Fruit fly (Drosophila melanogaster) whole organism, embryonic: ENCODE data around the gene CG11409.
A peak's percentile ranks its signal among the peaks of the same experiment; 100 is the strongest.

Experiments
- ATbp ChIP-seq: fragments of 200-800 bp; sonication (Bioruptor generic); optimal IDR thresholded peaks from 2 replicates; lab custom pipeline; 2017; ENCODE audit warnings: missing biosample characterization, mild to moderate bottlenecking, missing genetic modification characterization, missing genetic modification reagents
- Abd-B ChIP-seq: fragments of 200-800 bp; sonication (Bioruptor generic); optimal IDR thresholded peaks from 2 replicates; lab custom pipeline; 2018; ENCODE audit warnings: missing biosample characterization, mild to moderate bottlenecking, missing genetic modification characterization, moderate library complexity
- B-H1 ChIP-seq: fragments of 200-800 bp; sonication (Bioruptor generic); IDR thresholded peaks from 3 replicates; pipeline ENCODE4 v1.3.6; 2022; ENCODE audit warnings: missing biosample characterization, missing genetic modification characterization
- BtbVII ChIP-seq: fragments of 200-800 bp; sonication (Bioruptor generic); optimal IDR thresholded peaks from 3 replicates; lab custom pipeline; 2017; ENCODE audit warnings: missing biosample characterization, mild to moderate bottlenecking, missing genetic modification characterization
- CG10267 ChIP-seq: fragments of 200-800 bp; sonication (Bioruptor generic); optimal IDR thresholded peaks from 2 replicates; lab custom pipeline; 2018; ENCODE audit warnings: missing biosample characterization, mild to moderate bottlenecking, missing genetic modification characterization, moderate library complexity
- CG10462 ChIP-seq: fragments of 200-800 bp; sonication (Bioruptor generic); optimal IDR thresholded peaks from 2 replicates; lab custom pipeline; 2016; ENCODE audit warnings: missing biosample characterization, missing genetic modification characterization
- CG10543 ChIP-seq: fragments of 200-800 bp; sonication (Bioruptor generic); optimal IDR thresholded peaks from 3 replicates; lab custom pipeline; 2017; ENCODE audit warnings: missing biosample characterization, mild to moderate bottlenecking, missing genetic modification characterization, moderate library complexity
- CG11456 ChIP-seq: fragments of 200-800 bp; sonication (Bioruptor generic); IDR thresholded peaks from 3 replicates; pipeline ENCODE4 v1.3.6; 2022; ENCODE audit warnings: missing biosample characterization, missing genetic modification characterization
- CG11560 ChIP-seq: fragments of 200-800 bp; sonication (Bioruptor generic); IDR thresholded peaks from 3 replicates; pipeline ENCODE4 v1.3.6; 2022; ENCODE audit warnings: missing biosample characterization, missing genetic modification characterization
- CG12236 ChIP-seq: fragments of 200-800 bp; sonication (Bioruptor generic); optimal IDR thresholded peaks from 2 replicates; lab custom pipeline; 2016; ENCODE audit warnings: missing biosample characterization, missing genetic modification characterization
- CG12769 ChIP-seq: fragments of 200-800 bp; sonication (Bioruptor generic); optimal IDR thresholded peaks from 2 replicates; lab custom pipeline; 2019; ENCODE audit warnings: missing biosample characterization, mild to moderate bottlenecking, missing genetic modification characterization, moderate library complexity
- CG13894 ChIP-seq: fragments of 200-800 bp; sonication (Bioruptor generic); optimal IDR thresholded peaks from 3 replicates; lab custom pipeline; 2018; ENCODE audit warnings: missing biosample characterization, mild to moderate bottlenecking, missing genetic modification characterization, moderate library complexity
- CG18262 ChIP-seq: fragments of 200-800 bp; optimal IDR thresholded peaks from 3 replicates; lab custom pipeline; 2019; ENCODE audit warnings: missing biosample characterization, mild to moderate bottlenecking, missing genetic modification characterization, moderate library complexity
- CG18764 ChIP-seq: fragments of 200-800 bp; sonication (Bioruptor generic); optimal IDR thresholded peaks from 3 replicates; lab custom pipeline; 2016; ENCODE audit warnings: missing biosample characterization, missing genetic modification characterization
- CG2202 ChIP-seq: fragments of 200-800 bp; sonication (Bioruptor generic); optimal IDR thresholded peaks from 2 replicates; lab custom pipeline; 2018; ENCODE audit warnings: missing biosample characterization, mild to moderate bottlenecking, missing genetic modification characterization
- CG2889 ChIP-seq: fragments of 200-800 bp; sonication (Bioruptor generic); IDR thresholded peaks from 3 replicates; pipeline ENCODE4 v1.3.6; 2022; ENCODE audit warnings: missing biosample characterization, missing genetic modification characterization
- CG3726 ChIP-seq: fragments of 200-800 bp; sonication (Bioruptor generic); IDR thresholded peaks from 3 replicates; pipeline ENCODE4, ENCODE4 v1.3.6; 2022; ENCODE audit warnings: missing biosample characterization, missing genetic modification characterization
- CG3847 ChIP-seq: fragments of 200-800 bp; sonication (Bioruptor generic); IDR thresholded peaks from 2 replicates; pipeline ENCODE4 v1.3.6; 2022; ENCODE audit warnings: missing biosample characterization, missing genetic modification characterization
- CG4282 ChIP-seq: fragments of 200-800 bp; sonication (Bioruptor generic); optimal IDR thresholded peaks from 2 replicates; lab custom pipeline; 2016; ENCODE audit warnings: missing biosample characterization, missing genetic modification characterization
- CG6689 ChIP-seq: fragments of 200-800 bp; sonication (Bioruptor generic); IDR thresholded peaks from 2 replicates; pipeline ENCODE4 v1.3.6; 2022; ENCODE audit warnings: missing biosample characterization, missing genetic modification characterization
- CG6765 ChIP-seq: fragments of 200-800 bp; sonication (Bioruptor generic); optimal IDR thresholded peaks from 3 replicates; lab custom pipeline; 2017; ENCODE audit warnings: missing biosample characterization, mild to moderate bottlenecking, missing genetic modification characterization
- CG8944 ChIP-seq: fragments of 200-800 bp; sonication (Bioruptor generic); optimal IDR thresholded peaks from 3 replicates; lab custom pipeline; 2016; ENCODE audit warnings: missing biosample characterization, missing genetic modification characterization
- Deaf1 ChIP-seq: fragments of 200-800 bp; optimal IDR thresholded peaks from 3 replicates; lab custom pipeline; 2019; ENCODE audit warnings: missing biosample characterization, mild to moderate bottlenecking, missing genetic modification characterization, moderate library complexity
- Dref ChIP-seq: fragments of 200-800 bp; sonication (Bioruptor generic); IDR thresholded peaks from 2 replicates; pipeline ENCODE4 v1.3.6; 2022; ENCODE audit warnings: missing biosample characterization, missing genetic modification characterization
- GATAe ChIP-seq: fragments of 200-800 bp; sonication (Bioruptor generic); conservative IDR thresholded peaks from 2 replicates; pipeline ENCODE4 v1.3.6; 2022; ENCODE audit warnings: missing biosample characterization, missing genetic modification characterization
- Gug ChIP-seq: fragments of 200-800 bp; sonication (Bioruptor generic); IDR thresholded peaks from 4 replicates; pipeline ENCODE4 v1.3.6; 2022; ENCODE audit warnings: missing biosample characterization, missing genetic modification characterization
- HHEX ChIP-seq: fragments of 200-800 bp; sonication (Bioruptor generic); optimal IDR thresholded peaks from 3 replicates; lab custom pipeline; 2017; ENCODE audit warnings: missing biosample characterization, mild to moderate bottlenecking, missing genetic modification characterization, missing genetic modification reagents
- HLH54F ChIP-seq: fragments of 200-800 bp; sonication (Bioruptor generic); optimal IDR thresholded peaks from 3 replicates; lab custom pipeline; 2016; ENCODE audit warnings: missing biosample characterization, missing genetic modification characterization
- Hand ChIP-seq: fragments of 200-800 bp; sonication (Bioruptor generic); optimal IDR thresholded peaks from 2 replicates; lab custom pipeline; 2017; ENCODE audit warnings: mild to moderate bottlenecking, missing biosample characterization, missing genetic modification reagents, missing genetic modification characterization
- HmgZ ChIP-seq: fragments of 200-800 bp; sonication (Bioruptor generic); optimal IDR thresholded peaks from 2 replicates; lab custom pipeline; 2018; ENCODE audit warnings: missing biosample characterization, mild to moderate bottlenecking, missing genetic modification characterization
- Mes4 ChIP-seq: fragments of 200-800 bp; sonication (Bioruptor generic); optimal IDR thresholded peaks from 2 replicates; lab custom pipeline; 2016; ENCODE audit warnings: missing biosample characterization, missing genetic modification characterization
- ash1 ChIP-seq: fragments of 200-800 bp; sonication (Bioruptor generic); optimal IDR thresholded peaks from 2 replicates; lab custom pipeline; 2018; ENCODE audit warnings: missing biosample characterization, mild to moderate bottlenecking, missing genetic modification characterization
- cato ChIP-seq: fragments of 200-800 bp; sonication (Bioruptor generic); optimal IDR thresholded peaks from 2 replicates; lab custom pipeline; 2016; ENCODE audit warnings: missing biosample characterization, missing genetic modification characterization, borderline replicate concordance
- chinmo ChIP-seq: fragments of 200-800 bp; sonication (Bioruptor generic); IDR thresholded peaks from 4 replicates; pipeline ENCODE4 v1.3.6; 2022; ENCODE audit warnings: missing biosample characterization, missing genetic modification characterization; ENCODE audit not compliant: partially characterized antibody
- crol ChIP-seq: fragments of 200-800 bp; sonication (Bioruptor generic); IDR thresholded peaks from 2 replicates; pipeline ENCODE4 v1.3.6; 2022; ENCODE audit warnings: missing biosample characterization, missing genetic modification characterization
- exex ChIP-seq: fragments of 200-800 bp; sonication (Bioruptor generic); optimal IDR thresholded peaks from 4 replicates; lab custom pipeline; 2018; ENCODE audit warnings: missing biosample characterization, mild to moderate bottlenecking, missing genetic modification characterization, moderate library complexity
- grn ChIP-seq: fragments of 200-800 bp; sonication (Bioruptor generic); optimal IDR thresholded peaks from 3 replicates; lab custom pipeline; 2017; ENCODE audit warnings: missing biosample characterization, missing genetic modification characterization
- kay ChIP-seq: fragments of 200-800 bp; sonication (Bioruptor generic); optimal IDR thresholded peaks from 2 replicates; lab custom pipeline; 2016; ENCODE audit warnings: missing biosample characterization, missing genetic modification characterization
- kni ChIP-seq: fragments of 200-800 bp; sonication (Bioruptor generic); optimal IDR thresholded peaks from 3 replicates; lab custom pipeline; 2017; ENCODE audit warnings: mild to moderate bottlenecking, missing biosample characterization, missing genetic modification reagents, missing genetic modification characterization
- knrl ChIP-seq: fragments of 200-800 bp; sonication (Bioruptor generic); IDR thresholded peaks from 3 replicates; pipeline ENCODE4 v1.3.6; 2022; ENCODE audit warnings: missing biosample characterization, missing genetic modification characterization; ENCODE audit not compliant: partially characterized antibody
- lab ChIP-seq: fragments of 200-800 bp; sonication (Bioruptor generic); optimal IDR thresholded peaks from 3 replicates; lab custom pipeline; 2017; ENCODE audit warnings: missing biosample characterization, missing genetic modification characterization, mild to moderate bottlenecking, moderate library complexity, missing genetic modification reagents
- mirr ChIP-seq: fragments of 200-800 bp; sonication (Bioruptor generic); optimal IDR thresholded peaks from 3 replicates; lab custom pipeline; 2018; ENCODE audit warnings: missing biosample characterization, mild to moderate bottlenecking, missing genetic modification characterization
- prd ChIP-seq, 3 experiments: fragments of >200 bp in 2 of 3; fragments of 200-800 bp in 1 of 3; sonication (Bioruptor generic) in 1 of 3; optimal IDR thresholded peaks in 2 of 3; IDR thresholded peaks in 1 of 3; 2 replicates in 2 of 3; 3 replicates in 1 of 3; pipeline versions ENCODE4 v1.3.6 to Lab custom; 2017 to 2022; ENCODE audit warnings: missing biosample characterization in 1 of 3, missing genetic modification characterization in 1 of 3
- scrt ChIP-seq: fragments of 200-800 bp; sonication (Bioruptor generic); optimal IDR thresholded peaks from 2 replicates; lab custom pipeline; 2018; ENCODE audit warnings: missing biosample characterization, mild to moderate bottlenecking, missing genetic modification characterization, moderate library complexity
- sd ChIP-seq: fragments of 200-800 bp; sonication (Bioruptor generic); optimal IDR thresholded peaks from 3 replicates; lab custom pipeline; 2018; ENCODE audit warnings: missing biosample characterization, mild to moderate bottlenecking, missing genetic modification characterization, moderate library complexity
- sr ChIP-seq: fragments of 200-800 bp; sonication (Bioruptor generic); IDR thresholded peaks from 3 replicates; pipeline ENCODE4 v1.3.6; 2022; ENCODE audit warnings: missing biosample characterization, missing genetic modification characterization
- sug ChIP-seq: fragments of 200-800 bp; optimal IDR thresholded peaks from 2 replicates; lab custom pipeline; 2019; ENCODE audit warnings: missing biosample characterization, mild to moderate bottlenecking, missing genetic modification characterization, moderate library complexity
- zen2 ChIP-seq: fragments of 200-800 bp; sonication (Bioruptor generic); IDR thresholded peaks from 3 replicates; pipeline ENCODE4 v1.3.6; 2022; ENCODE audit warnings: missing biosample characterization, missing genetic modification characterization; ENCODE audit not compliant: partially characterized antibody

Gene CG11409

DNA sequence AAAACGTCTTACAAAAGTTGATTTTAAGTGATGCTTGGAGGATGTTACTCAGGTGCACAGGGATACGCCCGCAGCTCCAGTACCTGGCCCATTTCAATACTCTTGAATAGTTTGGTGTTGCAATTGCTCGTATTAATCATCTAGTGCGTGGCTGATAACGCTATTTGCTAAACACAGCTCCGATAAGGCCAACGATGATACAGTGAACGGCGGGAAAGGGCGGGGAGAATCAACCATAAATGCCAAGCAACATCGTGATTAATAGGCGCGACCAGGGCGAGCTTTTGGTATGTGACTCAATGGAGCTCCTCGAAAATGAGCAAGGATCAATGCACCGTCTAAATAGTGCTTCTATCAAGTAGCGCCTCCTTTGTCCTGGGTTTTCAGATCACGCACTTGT, 5.4 kb upstream of the CG11409 start:
- peak; percentile 1 for TF ChIP-seq exex
- peak; percentile 4 for TF ChIP-seq mirr
- TF ChIP-seq knrl (GFP tag; lab: Robert Waterston, UW) = no peak
- no peak for TF ChIP-seq CG6689 (GFP tag; lab: Robert Waterston, UW)
- TF ChIP-seq CG3847 = no peak
- peak; percentile 64 for TF ChIP-seq GATAe (GFP tag; lab: Robert Waterston, UW)
- TF ChIP-seq sd (tag; lab: Kevin White, UChicago) = peak; percentile 51
- TF ChIP-seq CG11560 = no peak
- no peak for TF ChIP-seq BtbVII (GFP tag; lab: Kevin White, UChicago)
- TF ChIP-seq ATbp = no peak
- no peak for TF ChIP-seq CG6765 (GFP tag; lab: Kevin White, UChicago)
- TF ChIP-seq Deaf1 (tag; lab: Kevin White, UChicago) = no peak
- no peak for TF ChIP-seq CG10462 (GFP tag; lab: Kevin White, UChicago)

DNA sequence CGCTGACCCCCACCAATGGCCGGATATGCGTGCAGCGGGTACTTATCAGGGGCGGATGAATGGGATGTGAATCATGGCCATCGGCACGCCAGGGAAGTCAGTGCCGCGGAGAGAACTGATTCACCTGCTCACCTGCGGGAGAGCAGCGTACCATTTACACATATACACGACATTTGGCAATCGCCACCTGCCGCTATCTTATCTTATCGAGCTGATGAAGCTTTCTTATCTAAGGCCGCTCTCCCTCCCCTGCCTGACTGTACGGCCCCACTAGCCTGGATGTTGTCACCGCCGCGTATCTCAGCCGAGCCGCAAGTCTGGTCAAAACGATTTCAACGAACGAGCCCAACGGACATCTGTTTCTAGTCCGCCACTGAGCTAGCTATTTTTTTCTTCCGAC, 4.9 kb upstream of the CG11409 start, which contains the start of gene Tsp2A:
Tsp2A (plus strand) TSS at position 298 of the 400 bp plus-strand sequence.
- TF ChIP-seq GATAe (GFP tag; lab: Robert Waterston, UW) (peak; percentile 99), zen2 (GFP tag; lab: Robert Waterston, UW) (no peak), kay (GFP tag; lab: Kevin White, UChicago) (peak; percentile 18), CG8944 (GFP tag; lab: Kevin White, UChicago) (no peak), grn (peak; percentile 17), CG12236 (GFP tag; lab: Kevin White, UChicago) (no peak), crol (GFP tag; lab: Robert Waterston, UW) (peak; percentile 76), sd (tag; lab: Kevin White, UChicago) (peak; percentile 17), HmgZ (tag; lab: Kevin White, UChicago) (peak; percentile 9), CG11456 (GFP tag; lab: Robert Waterston, UW) (no peak), kni (GFP tag; lab: Kevin White, UChicago) (no peak), Abd-B (GFP tag; lab: Kevin White, UChicago) (no peak), Deaf1 (tag; lab: Kevin White, UChicago) (peak; percentile 24), exex (peak; percentile 20), mirr (peak; percentile 53), Dref (GFP tag; lab: Robert Waterston, UW) (0 out of 2 replicates have a peak, but pooled peaks have one; percentile 2), CG13894 (tag; lab: Kevin White, UChicago) (no peak), CG18262 (no peak), lab (GFP tag; lab: Kevin White, UChicago) (peak; percentile 6), sug (tag; lab: Kevin White, UChicago) (peak; percentile 33), HLH54F (no peak), prd (optimal IDR thresholded peaks at IDR 0.05; lab: Kevin White, UChicago) (no peak), prd (GFP tag; IDR thresholded peaks at IDR 0.05; lab: Robert Waterston, UW) (no peak), CG10543 (GFP tag; lab: Kevin White, UChicago) (peak; percentile 39), ash1 (GFP tag; lab: Kevin White, UChicago) (no peak), chinmo (GFP tag; lab: Robert Waterston, UW) (0 out of 4 replicates have a peak, but pooled peaks have one; percentile 58), Mes4 (GFP tag; lab: Kevin White, UChicago) (no peak)

DNA sequence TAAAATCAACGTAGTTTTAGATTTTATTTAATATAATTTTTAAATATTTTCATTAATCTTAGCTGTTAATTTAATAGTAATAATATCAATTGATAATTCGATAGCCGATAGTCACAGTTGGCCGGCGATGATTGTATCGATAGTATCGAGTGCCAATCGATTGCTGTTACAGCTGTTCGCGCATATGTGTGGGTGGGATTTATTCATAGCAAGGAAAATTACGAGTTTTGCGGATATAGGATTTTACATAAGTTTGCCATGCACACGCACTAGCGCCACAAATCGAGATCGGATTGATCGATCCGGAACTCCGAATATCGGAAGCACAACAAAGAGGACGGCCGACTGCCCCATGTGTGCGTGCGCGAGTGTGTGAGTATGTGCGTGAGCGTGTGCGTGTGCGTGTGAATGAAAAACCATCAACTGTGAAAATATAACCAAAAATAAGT, 581 bp upstream of the CG11409 start, which contains the start of gene Naa30A:
Naa30A (plus strand) TSS at position 163 of the 449 bp plus-strand sequence.
- TF ChIP-seq CG10267 (tag; lab: Kevin White, UChicago) (peak; percentile 34), B-H1 (no peak), CG2202 (tag; lab: Kevin White, UChicago) (no peak), HHEX (no peak), Gug (GFP tag; lab: Robert Waterston, UW) (no peak), CG12769 (tag; lab: Kevin White, UChicago) (no peak), sr (GFP tag; lab: Robert Waterston, UW) (peak; percentile 64; the same call in 1 of the 3 replicates), CG2889 (GFP tag; lab: Robert Waterston, UW) (no peak), scrt (GFP tag; lab: Kevin White, UChicago) (no peak), Hand (GFP tag; lab: Kevin White, UChicago) (no peak), CG4282 (GFP tag; lab: Kevin White, UChicago) (no peak), CG18764 (GFP tag; lab: Kevin White, UChicago) (no peak), cato (GFP tag; lab: Kevin White, UChicago) (no peak), CG3726 (GFP tag; lab: Robert Waterston, UW) (no peak)
